Worm (Caenorhabditis elegans): ENCODE measurements around the gene pgph-2.

- TF ChIP-seq nhr-80 (tag; optimal IDR thresholded peaks at IDR 0.05) (no peak), ama-1 (optimal IDR thresholded peaks at IDR 0.05) (no peak), ama-1 (GFP tag; optimal IDR thresholded peaks at IDR 0.05) (no peak), rcor-1 (GFP tag; IDR thresholded peaks at IDR 0.05) (no peak), egrh-3 (GFP tag; IDR thresholded peaks at IDR 0.05) (no peak), die-1 (tag; optimal IDR thresholded peaks at IDR 0.05) (no peak), pbrm-1 (GFP tag; IDR thresholded peaks at IDR 0.05) (no peak), F33H1.4 (GFP tag; IDR thresholded peaks at IDR 0.05) (no peak)
Measured at ce11 chrV:5798132-5798531, 33.2 kb downstream of the pgph-2 start, which contains the start of gene nstp-3.

Measured in whole organism, young adult.